Worm (Caenorhabditis elegans): ENCODE results near the gene sru-45.

Gene sru-45

ce11 chrV:16570697-16571096 lies 5.0 kb downstream of the sru-45 start, which contains the start of gene nhr-233 (continued):
- TF ChIP-seq sptf-2 (GFP tag; optimal IDR thresholded peaks at IDR 0.05), result no peak
- no peak for TF ChIP-seq snpc-1.3 (tag; optimal IDR thresholded peaks at IDR 0.05; ENCODE audit: insufficient read depth)

DNA sequence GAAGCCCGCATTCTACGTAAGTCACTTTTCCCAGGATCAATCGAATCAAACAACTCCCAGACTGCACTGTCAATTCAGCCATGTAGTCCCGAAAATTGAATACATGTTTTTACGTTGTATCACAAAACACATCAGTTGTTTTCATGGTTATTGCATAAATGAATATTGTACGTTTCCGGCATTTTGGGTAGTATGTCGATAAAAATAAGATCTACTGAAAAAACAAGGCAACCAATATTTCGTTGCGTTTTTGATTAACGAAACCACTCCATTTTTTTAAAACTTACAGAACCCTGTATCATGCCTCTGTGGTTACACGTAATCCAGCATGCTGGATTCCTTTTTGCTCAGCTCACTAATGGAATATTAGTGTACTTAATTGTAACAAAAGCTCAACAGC lies 7.4 kb downstream of the sru-45 start, which contains the start of gene str-149:
Gene str-149, plus strand, starts transcription at position 301 of the 400 bp plus-strand sequence.
- TF ChIP-seq Y56A3A.18 (GFP tag; IDR thresholded peaks at IDR 0.05), result no peak
- no peak for TF ChIP-seq nfya-1 (tag; optimal IDR thresholded peaks at IDR 0.05; ENCODE audit: borderline replicate concordance, insufficient read depth)
- no peak for TF ChIP-seq hlh-26 (GFP tag; conservative IDR thresholded peaks at IDR 0.05)
- TF ChIP-seq ztf-25 (GFP tag; IDR thresholded peaks at IDR 0.05), result no peak
- no peak for TF ChIP-seq lag-1 (GFP tag; IDR thresholded peaks at IDR 0.05)
- no peak for TF ChIP-seq hmg-20 (GFP tag; IDR thresholded peaks at IDR 0.05)
- no peak for TF ChIP-seq sptf-2 (GFP tag; optimal IDR thresholded peaks at IDR 0.05)
- TF ChIP-seq rpc-1 (optimal IDR thresholded peaks at IDR 0.05), result no peak
- no peak for TF ChIP-seq rpc-1 (tag; optimal IDR thresholded peaks at IDR 0.05)
- TF ChIP-seq pha-4 (tag; optimal IDR thresholded peaks at IDR 0.05), result no peak
- no peak for TF ChIP-seq hlh-12 (tag; optimal IDR thresholded peaks at IDR 0.05)
- no peak for TF ChIP-seq ceh-79 (tag; optimal IDR thresholded peaks at IDR 0.05)

DNA sequence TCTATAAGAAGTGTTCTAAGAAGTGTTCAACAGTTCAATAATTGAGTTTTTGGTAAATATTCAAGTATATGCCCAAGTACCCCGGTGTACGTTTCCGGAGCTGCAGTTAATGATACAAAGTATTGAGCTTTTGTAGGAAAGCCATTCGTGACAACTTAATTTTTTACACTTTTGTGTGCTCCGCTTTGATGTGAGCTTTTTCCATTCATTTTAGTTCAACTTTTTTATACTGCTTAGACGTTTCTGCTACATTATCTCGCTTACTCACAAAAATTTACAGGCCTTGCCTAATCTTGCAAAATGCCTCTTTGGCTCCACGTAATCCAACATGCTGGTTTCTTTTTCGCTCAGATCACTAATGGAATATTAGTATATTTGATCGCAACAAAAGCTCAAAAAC lies 10.2 kb downstream of the sru-45 start, which contains the start of gene str-151:
Gene str-151, plus strand, starts transcription at position 301 of the 400 bp plus-strand sequence.
- TF ChIP-seq ztf-22 (GFP tag; optimal IDR thresholded peaks at IDR 0.05) (no peak), somi-1 (GFP tag; optimal IDR thresholded peaks at IDR 0.05) (no peak), lin-35 (GFP tag; optimal IDR thresholded peaks at IDR 0.05) (no peak), sptf-2 (GFP tag; optimal IDR thresholded peaks at IDR 0.05) (no peak), lin-54 (GFP tag; optimal IDR thresholded peaks at IDR 0.05) (no peak), egl-18 (GFP tag; IDR thresholded peaks at IDR 0.05) (no peak), ceh-40 (GFP tag; IDR thresholded peaks at IDR 0.05) (no peak), mcd-1 (GFP tag; IDR thresholded peaks at IDR 0.05) (no peak), athp-1 (tag; optimal IDR thresholded peaks at IDR 0.05) (no peak), die-1 (tag; optimal IDR thresholded peaks at IDR 0.05) (no peak), nfya-1 (tag; optimal IDR thresholded peaks at IDR 0.05; ENCODE audit: borderline replicate concordance, insufficient read depth) (no peak)

DNA sequence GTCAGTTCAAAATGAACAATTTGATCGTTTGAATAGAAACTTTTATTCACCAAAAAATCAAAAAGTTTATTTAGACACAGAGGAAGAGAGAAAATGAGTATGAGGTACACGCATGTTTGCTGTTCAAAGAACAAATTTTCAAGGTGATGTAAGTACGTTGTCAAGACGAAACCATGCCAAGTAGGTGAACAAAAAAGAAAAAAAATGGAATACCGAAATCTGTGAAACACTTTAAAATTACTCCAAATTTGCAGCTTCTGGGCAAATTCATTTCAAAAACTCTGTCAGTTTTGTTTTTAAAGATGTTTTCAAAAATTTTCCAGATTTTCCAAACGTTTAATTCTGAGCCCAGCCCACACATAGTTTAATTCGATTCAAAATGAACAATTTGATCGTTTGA lies 14.7 kb downstream of the sru-45 start, which contains the start of gene nhr-271:
Gene nhr-271, minus strand, starts transcription at position 101 of the 400 bp plus-strand sequence.
- no peak for TF ChIP-seq Y53F4B.3 (GFP tag; IDR thresholded peaks at IDR 0.05)
- no peak for TF ChIP-seq Y56A3A.18 (GFP tag; IDR thresholded peaks at IDR 0.05)
- TF ChIP-seq C06A6.2 (GFP tag; conservative IDR thresholded peaks at IDR 0.05), result no peak
- TF ChIP-seq attf-3 (GFP tag; conservative IDR thresholded peaks at IDR 0.05), result no peak
- no peak for TF ChIP-seq attf-5 (GFP tag; optimal IDR thresholded peaks at IDR 0.05)
- no peak for TF ChIP-seq ztf-6 (GFP tag; IDR thresholded peaks at IDR 0.05)
- no peak for TF ChIP-seq aptf-2 (GFP tag; conservative IDR thresholded peaks at IDR 0.05)
- TF ChIP-seq egrh-3 (GFP tag; IDR thresholded peaks at IDR 0.05), result no peak
- no peak for TF ChIP-seq akir-1 (GFP tag; optimal IDR thresholded peaks at IDR 0.05)
- TF ChIP-seq snpc-1.3 (tag; optimal IDR thresholded peaks at IDR 0.05; ENCODE audit: insufficient read depth), result no peak
- no peak for TF ChIP-seq nhr-120 (GFP tag; IDR thresholded peaks at IDR 0.05)
- TF ChIP-seq egl-18 (GFP tag; IDR thresholded peaks at IDR 0.05), result no peak
- TF ChIP-seq snpc-1.1 (tag; optimal IDR thresholded peaks at IDR 0.05; ENCODE audit: insufficient read depth), result no peak
- TF ChIP-seq nfyb-1 (GFP tag; IDR thresholded peaks at IDR 0.05), result no peak
- TF ChIP-seq B0035.1 (tag; optimal IDR thresholded peaks at IDR 0.05), result no peak
- TF ChIP-seq ztf-28 (GFP tag; IDR thresholded peaks at IDR 0.05), result no peak
- no peak for TF ChIP-seq F22D6.2 (tag; optimal IDR thresholded peaks at IDR 0.05)
- no peak for TF ChIP-seq lsl-1 (GFP tag; optimal IDR thresholded peaks at IDR 0.05)
- TF ChIP-seq F10E7.11 (tag; optimal IDR thresholded peaks at IDR 0.05), result no peak

Data from whole organism, young adult.